Worm (Caenorhabditis elegans): ENCODE results near the gene T20D4.3.

T20D4.3 gene

ce11 chrV:3417928-3418327 lies at the start of gene T20D4.3:
Gene T20D4.3, plus strand, starts transcription at chrV:3418228.
- TF ChIP-seq unc-30 (tag; optimal IDR thresholded peaks at IDR 0.05) (no peak), dpl-1 (GFP tag; optimal IDR thresholded peaks at IDR 0.05) (no peak), hlh-17 (GFP tag; optimal IDR thresholded peaks at IDR 0.05; ENCODE audit: borderline replicate concordance) (no peak), unc-98 (GFP tag; IDR thresholded peaks at IDR 0.05) (no peak), sptf-1 (tag; optimal IDR thresholded peaks at IDR 0.05) (no peak), elt-3 (tag; optimal IDR thresholded peaks at IDR 0.05) (no peak), lsy-2 (tag; optimal IDR thresholded peaks at IDR 0.05) (no peak), sup-37 (GFP tag; optimal IDR thresholded peaks at IDR 0.05) (no peak), sox-4 (tag; optimal IDR thresholded peaks at IDR 0.05) (no peak), fkh-4 (tag; optimal IDR thresholded peaks at IDR 0.05; ENCODE audit: borderline replicate concordance) (no peak), ceh-8 (GFP tag; optimal IDR thresholded peaks at IDR 0.05) (no peak), aly-2 (tag; optimal IDR thresholded peaks at IDR 0.05) (no peak)

ce11 chrV:3372673-3373072 lies 45.4 kb upstream of the T20D4.3 start, which contains the start of gene srx-121:
Gene srx-121, minus strand, starts transcription at chrV:3372773.
- TF ChIP-seq F16B12.6 (tag; optimal IDR thresholded peaks at IDR 0.05): no peak
- TF ChIP-seq tlp-1 (tag; optimal IDR thresholded peaks at IDR 0.05): no peak
- TF ChIP-seq ceh-90 (tag; optimal IDR thresholded peaks at IDR 0.05): no peak
- no peak for TF ChIP-seq irx-1 (tag; optimal IDR thresholded peaks at IDR 0.05)

- TF ChIP-seq unc-86 (tag; optimal IDR thresholded peaks at IDR 0.05): no peak
Observed at ce11 chrV:3376973-3377372, 41.1 kb upstream of the T20D4.3 start, which contains the start of gene srbc-2. Gene srbc-2, minus strand, starts transcription at chrV:3377073.

ce11 chrV:3388299-3388698 lies 29.7 kb upstream of the T20D4.3 start:
- no peak for TF ChIP-seq aly-2 (tag; optimal IDR thresholded peaks at IDR 0.05)
- peak; percentile 85 for TF ChIP-seq lin-14 (GFP tag; optimal IDR thresholded peaks at IDR 0.05)
- no peak for TF ChIP-seq tbx-2 (tag; optimal IDR thresholded peaks at IDR 0.05)
- TF ChIP-seq mep-1 (tag; optimal IDR thresholded peaks at IDR 0.05): no peak
- peak; percentile 60 for TF ChIP-seq nhr-20 (tag; optimal IDR thresholded peaks at IDR 0.05)
- TF ChIP-seq irx-1 (tag; optimal IDR thresholded peaks at IDR 0.05): no peak
- TF ChIP-seq efl-1 (optimal IDR thresholded peaks at IDR 0.05): peak; percentile 15 to 17
- TF ChIP-seq efl-1 (GFP tag; optimal IDR thresholded peaks at IDR 0.05 in 1 of 2): no peak
- no peak for TF ChIP-seq unc-30 (tag; optimal IDR thresholded peaks at IDR 0.05)
- TF ChIP-seq mef-2 (tag; optimal IDR thresholded peaks at IDR 0.05): no peak
- peak; percentile 49 for TF ChIP-seq nhr-85 (tag)
- TF ChIP-seq fkh-8 (tag; optimal IDR thresholded peaks at IDR 0.05): no peak
- TF ChIP-seq nhr-28 (tag; optimal IDR thresholded peaks at IDR 0.05): no peak
- TF ChIP-seq skn-1 (tag; optimal IDR thresholded peaks at IDR 0.05): no peak
- no peak for TF ChIP-seq C16A3.4 (tag; optimal IDR thresholded peaks at IDR 0.05)
- TF ChIP-seq dsc-1 (tag; optimal IDR thresholded peaks at IDR 0.05): no peak
- no peak for TF ChIP-seq snpc-4 (tag; optimal IDR thresholded peaks at IDR 0.05)
- no peak for TF ChIP-seq nhr-12 (tag; optimal IDR thresholded peaks at IDR 0.05)
- TF ChIP-seq egl-27 (tag; optimal IDR thresholded peaks at IDR 0.05): no peak
- TF ChIP-seq zag-1 (tag; optimal IDR thresholded peaks at IDR 0.05): no peak
- TF ChIP-seq nhr-84 (tag; optimal IDR thresholded peaks at IDR 0.05): no peak
- TF ChIP-seq nhr-71 (tag; optimal IDR thresholded peaks at IDR 0.05): peak; percentile 52
- no peak for TF ChIP-seq egl-13 (tag; optimal IDR thresholded peaks at IDR 0.05)
- TF ChIP-seq Y116A8C.19 (tag; optimal IDR thresholded peaks at IDR 0.05; ENCODE audit: borderline replicate concordance): no peak
- TF ChIP-seq C34B4.2 (tag; optimal IDR thresholded peaks at IDR 0.05): no peak
- TF ChIP-seq mdl-1 (tag; optimal IDR thresholded peaks at IDR 0.05): no peak
- TF ChIP-seq ztf-11 (tag; optimal IDR thresholded peaks at IDR 0.05): no peak
- no peak for TF ChIP-seq ceh-82 (tag; optimal IDR thresholded peaks at IDR 0.05)
- no peak for TF ChIP-seq nhr-77 (tag; optimal IDR thresholded peaks at IDR 0.05)
- no peak for TF ChIP-seq lin-15B (tag; optimal IDR thresholded peaks at IDR 0.05)
- peak; percentile 26 for TF ChIP-seq blmp-1 (tag; optimal IDR thresholded peaks at IDR 0.05)
- no peak for TF ChIP-seq ztf-4 (tag; optimal IDR thresholded peaks at IDR 0.05)
- TF ChIP-seq unc-130 (tag; optimal IDR thresholded peaks at IDR 0.05): no peak
- TF ChIP-seq sup-37 (GFP tag; optimal IDR thresholded peaks at IDR 0.05): no peak
- no peak for TF ChIP-seq nhr-90 (tag; optimal IDR thresholded peaks at IDR 0.05; ENCODE audit: poor library complexity)
- no peak for TF ChIP-seq unc-86 (tag; optimal IDR thresholded peaks at IDR 0.05)
- no peak for TF ChIP-seq unc-62 (GFP tag; optimal IDR thresholded peaks at IDR 0.05)
